Worm (Caenorhabditis elegans): ENCODE results near the gene T05A8.8.

Gene T05A8.8

DNA sequence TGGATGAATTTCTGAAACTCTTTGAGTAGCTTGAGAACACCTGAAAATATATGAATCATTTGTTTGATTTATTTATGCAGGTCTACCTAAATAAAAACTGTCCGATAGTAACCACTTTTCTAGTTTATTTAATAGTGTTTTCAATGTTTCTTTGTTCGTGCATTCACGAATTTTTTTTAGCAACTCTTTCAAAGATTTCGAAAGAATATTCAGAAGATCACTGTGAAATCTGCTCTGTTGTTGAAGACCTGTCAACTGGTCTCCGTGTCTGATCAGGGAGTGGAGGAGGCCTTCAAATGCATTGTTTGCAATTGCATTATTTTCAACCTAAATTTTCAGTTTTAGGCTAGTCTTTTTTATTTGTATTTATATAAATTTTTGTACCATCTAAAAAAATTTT lies 26.5 kb upstream of the T05A8.8 start, which contains the start of gene T05A8.1:
Gene T05A8.1 (minus strand): TSS at position 101 of the 400 bp plus-strand sequence.
- TF ChIP-seq nhr-12 (tag; optimal IDR thresholded peaks at IDR 0.05) (no peak), ztf-1 (GFP tag; conservative IDR thresholded peaks at IDR 0.05) (no peak), mab-5 (tag; optimal IDR thresholded peaks at IDR 0.05) (no peak), nhr-25 (tag; optimal IDR thresholded peaks at IDR 0.05) (no peak), R02D3.7 (tag; optimal IDR thresholded peaks at IDR 0.05) (no peak), alr-1 (tag; optimal IDR thresholded peaks at IDR 0.05) (no peak), nhr-10 (tag; optimal IDR thresholded peaks at IDR 0.05) (no peak), nhr-23 (tag; optimal IDR thresholded peaks at IDR 0.05) (no peak), F13H6.1 (tag; optimal IDR thresholded peaks at IDR 0.05) (no peak), C34F6.9 (tag; optimal IDR thresholded peaks at IDR 0.05) (no peak)

DNA sequence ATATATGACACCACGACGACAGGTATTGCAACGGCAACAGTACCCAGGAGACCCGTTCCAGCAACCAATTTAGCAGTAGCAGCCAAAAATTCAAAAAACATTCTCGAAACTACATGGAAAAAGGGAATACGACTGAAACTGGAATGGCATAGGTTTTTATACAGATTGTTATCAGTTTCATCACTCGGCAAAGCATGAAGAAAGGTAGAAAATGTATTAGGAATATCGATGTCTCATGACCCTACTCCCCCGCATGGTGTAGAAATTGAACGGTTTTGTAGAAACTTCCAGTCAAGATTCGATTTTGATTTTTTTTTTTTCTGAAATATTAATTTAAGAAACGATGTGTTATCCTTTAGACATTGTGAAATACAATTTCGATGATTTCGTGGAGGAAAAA lies 25.6 kb upstream of the T05A8.8 start, which contains the start of gene T05A8.2:
Gene T05A8.2 (minus strand): TSS at position 101 of the 400 bp plus-strand sequence.
- TF ChIP-seq R02D3.7 (tag; optimal IDR thresholded peaks at IDR 0.05) (no peak), lin-11 (tag; optimal IDR thresholded peaks at IDR 0.05) (no peak), blmp-1 (tag; optimal IDR thresholded peaks at IDR 0.05; ENCODE audit: insufficient read depth) (no peak), ceh-16 (tag; optimal IDR thresholded peaks at IDR 0.05) (no peak), C34F6.9 (tag; optimal IDR thresholded peaks at IDR 0.05) (no peak), nhr-129 (tag; optimal IDR thresholded peaks at IDR 0.05) (no peak), zag-1 (tag; optimal IDR thresholded peaks at IDR 0.05) (no peak), nhr-21 (tag; optimal IDR thresholded peaks at IDR 0.05) (no peak), nhr-23 (tag; optimal IDR thresholded peaks at IDR 0.05) (no peak), crh-2 (tag; optimal IDR thresholded peaks at IDR 0.05) (no peak), sem-4 (tag; optimal IDR thresholded peaks at IDR 0.05) (no peak), skn-1 (tag; optimal IDR thresholded peaks at IDR 0.05) (no peak), nhr-6 (tag; optimal IDR thresholded peaks at IDR 0.05) (no peak)

DNA sequence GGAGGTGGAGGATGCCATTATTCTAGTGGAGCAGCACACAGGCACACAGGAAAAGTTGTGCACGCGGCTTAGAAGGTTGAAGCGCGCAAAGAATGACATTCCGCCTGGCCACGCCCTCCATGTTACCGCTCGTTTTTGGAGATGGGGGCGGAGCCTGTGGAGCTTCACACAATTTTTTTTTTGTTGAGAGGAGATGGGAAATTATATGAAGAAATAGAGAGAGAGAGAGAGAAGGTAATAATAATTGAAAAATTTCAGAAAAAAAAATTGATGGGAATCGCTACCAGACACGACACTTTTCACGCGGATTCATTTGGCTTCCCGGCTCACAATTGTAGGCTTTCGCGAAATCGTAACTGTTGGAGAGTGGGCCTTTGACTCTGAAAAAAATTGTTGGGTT lies 19.1 kb upstream of the T05A8.8 start, which contains the start of gene T05A8.3:
Gene T05A8.3 (minus strand): TSS at position 101 of the 400 bp plus-strand sequence.
- no peak for TF ChIP-seq peb-1 (tag; optimal IDR thresholded peaks at IDR 0.05)
- TF ChIP-seq nhr-23 (tag; optimal IDR thresholded peaks at IDR 0.05), result no peak
- TF ChIP-seq nhr-129 (tag; optimal IDR thresholded peaks at IDR 0.05), result no peak
- no peak for TF ChIP-seq blmp-1 (tag; optimal IDR thresholded peaks at IDR 0.05; ENCODE audit: insufficient read depth)
- TF ChIP-seq nhr-77 (tag; optimal IDR thresholded peaks at IDR 0.05), result no peak
- no peak for TF ChIP-seq skn-1 (tag; optimal IDR thresholded peaks at IDR 0.05)
- no peak for TF ChIP-seq mdl-1 (tag; optimal IDR thresholded peaks at IDR 0.05)
- TF ChIP-seq C34F6.9 (tag; optimal IDR thresholded peaks at IDR 0.05), result no peak
- TF ChIP-seq R02D3.7 (tag; optimal IDR thresholded peaks at IDR 0.05), result no peak
- no peak for TF ChIP-seq ztf-1 (GFP tag; conservative IDR thresholded peaks at IDR 0.05)
- no peak for TF ChIP-seq nhr-6 (tag; optimal IDR thresholded peaks at IDR 0.05)
- TF ChIP-seq dmd-4 (tag; optimal IDR thresholded peaks at IDR 0.05), result no peak
- TF ChIP-seq gmeb-1 (tag; optimal IDR thresholded peaks at IDR 0.05), result no peak
- no peak for TF ChIP-seq elt-3 (tag; optimal IDR thresholded peaks at IDR 0.05)
- TF ChIP-seq nhr-10 (tag; optimal IDR thresholded peaks at IDR 0.05), result no peak
- TF ChIP-seq egl-27 (tag; optimal IDR thresholded peaks at IDR 0.05), result no peak
- TF ChIP-seq fos-1 (tag; optimal IDR thresholded peaks at IDR 0.05), result no peak
- no peak for TF ChIP-seq nhr-25 (tag; optimal IDR thresholded peaks at IDR 0.05)
- TF ChIP-seq aly-2 (tag; optimal IDR thresholded peaks at IDR 0.05), result no peak

DNA sequence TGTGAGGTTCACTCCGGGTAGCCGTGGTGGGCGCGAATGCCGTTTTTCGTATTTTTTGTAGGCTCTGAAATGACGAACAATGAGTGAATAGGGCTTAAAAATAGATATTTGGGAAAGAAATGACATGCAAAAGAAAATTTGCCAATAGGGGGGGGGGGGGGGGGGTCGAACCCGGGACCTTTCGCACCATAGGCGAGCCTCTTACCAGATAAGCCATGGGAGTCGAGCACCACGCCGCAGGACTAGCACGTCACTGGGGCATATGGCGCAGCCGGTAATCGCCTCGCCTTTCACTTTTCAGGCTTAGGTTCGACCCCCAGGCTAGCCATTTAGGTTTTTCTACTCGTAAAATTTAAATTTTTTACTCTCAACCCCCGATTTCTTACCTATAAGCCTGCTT lies 17.3 kb upstream of the T05A8.8 start:
- TF ChIP-seq Y55F3AM.14 (GFP tag; optimal IDR thresholded peaks at IDR 0.05), result no peak
- TF ChIP-seq ztf-4 (tag; optimal IDR thresholded peaks at IDR 0.05), result no peak
- no peak for TF ChIP-seq nhr-237 (tag; optimal IDR thresholded peaks at IDR 0.05)
- TF ChIP-seq ztf-1 (GFP tag; conservative IDR thresholded peaks at IDR 0.05), result no peak
- no peak for TF ChIP-seq sma-9 (GFP tag; optimal IDR thresholded peaks at IDR 0.05)
- no peak for TF ChIP-seq sma-9 (tag; optimal IDR thresholded peaks at IDR 0.05)
- TF ChIP-seq C34F6.9 (tag; optimal IDR thresholded peaks at IDR 0.05), result no peak

DNA sequence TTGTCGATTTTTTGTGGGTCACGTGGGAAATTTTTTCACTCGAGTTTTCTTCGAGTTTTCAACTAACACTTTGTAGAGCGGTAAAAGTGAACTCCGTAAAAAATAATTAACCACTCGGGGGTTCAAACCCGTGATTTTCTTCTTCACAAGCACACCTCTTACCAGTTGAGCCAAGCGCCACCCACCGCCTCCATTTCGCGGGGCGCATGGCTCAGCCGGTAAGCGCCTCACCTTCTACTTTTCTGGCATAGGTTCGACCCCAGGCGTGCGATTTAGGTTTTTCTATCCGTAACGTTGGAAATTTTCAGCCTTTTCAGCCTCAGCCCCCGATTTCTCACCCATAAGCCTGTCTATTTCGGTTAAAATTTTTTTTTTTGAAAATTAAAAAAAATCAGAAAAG lies 14.5 kb upstream of the T05A8.8 start:
- TF ChIP-seq nhr-11 (tag; optimal IDR thresholded peaks at IDR 0.05) (no peak), nhr-10 (tag; optimal IDR thresholded peaks at IDR 0.05) (no peak), ZK546.5 (tag; optimal IDR thresholded peaks at IDR 0.05) (no peak), unc-39 (tag; optimal IDR thresholded peaks at IDR 0.05) (no peak), nhr-6 (tag; optimal IDR thresholded peaks at IDR 0.05) (no peak), elt-1 (tag; optimal IDR thresholded peaks at IDR 0.05) (no peak), crh-2 (tag; optimal IDR thresholded peaks at IDR 0.05) (no peak), C34F6.9 (tag; optimal IDR thresholded peaks at IDR 0.05) (no peak), skn-1 (tag; optimal IDR thresholded peaks at IDR 0.05) (no peak), unc-55 (GFP tag; optimal IDR thresholded peaks at IDR 0.05) (no peak)

Data from whole organism, L2 larva.